Worm (Caenorhabditis elegans) whole organism, L1 larva: ENCODE measurements around the gene clec-38.

Source experiments
- C34B4.2 ChIP-seq: sonication (generic microtip); optimal IDR thresholded peaks from 2 replicates; lab custom pipeline; 2017; ENCODE audit warnings: mild to moderate bottlenecking, missing genetic modification characterization, missing compliant biosample characterization
- F16B12.6 ChIP-seq: fragments of 150-350 bp; optimal IDR thresholded peaks from 2 replicates; lab custom pipeline; 2014; ENCODE audit warnings: missing biosample characterization, missing genetic modification characterization
- alr-1 ChIP-seq: fragments of 200-800 bp; sonication (Bioruptor generic); optimal IDR thresholded peaks from 2 replicates; lab custom pipeline; 2018; ENCODE audit warnings: borderline replicate concordance, mild to moderate bottlenecking, missing genetic modification characterization, missing compliant biosample characterization
- aly-2 ChIP-seq: fragments of 150-350 bp; optimal IDR thresholded peaks from 2 replicates; lab custom pipeline; 2014; ENCODE audit warnings: missing biosample characterization, missing genetic modification characterization
- blmp-1 ChIP-seq: fragments of 150-350 bp; optimal IDR thresholded peaks from 2 replicates; lab custom pipeline; 2014; ENCODE audit warnings: missing biosample characterization, missing genetic modification characterization
- ceh-63 ChIP-seq: fragments of 200-800 bp; sonication (Bioruptor generic); optimal IDR thresholded peaks from 2 replicates; lab custom pipeline; 2018; ENCODE audit warnings: mild to moderate bottlenecking, missing genetic modification characterization, missing compliant biosample characterization
- ceh-8 ChIP-seq: fragments of 200-800 bp; sonication (Bioruptor generic); optimal IDR thresholded peaks from 2 replicates; lab custom pipeline; 2018; ENCODE audit warnings: mild to moderate bottlenecking, missing genetic modification characterization, moderate library complexity, missing compliant biosample characterization
- ces-1 ChIP-seq: fragments of 150-350 bp; optimal IDR thresholded peaks from 2 replicates; lab custom pipeline; 2014; ENCODE audit warnings: missing biosample characterization, missing genetic modification reagents, missing genetic modification characterization
- efl-1 ChIP-seq, 4 experiments: fragments of 150-350 bp; optimal IDR thresholded peaks in 3 of 4; peaks in 1 of 4; 1 replicate in 1 of 4; 2 replicates in 3 of 4; lab custom pipeline; 2014; ENCODE audit warnings: missing biosample characterization in 2 of 4, missing genetic modification characterization in 2 of 4, missing genetic modification reagents in 2 of 4
- elt-3 ChIP-seq, 6 experiments: fragments of 150-350 bp in 1 of 6; sonication (generic microtip); optimal IDR thresholded peaks; 2 replicates each; lab custom pipeline; 2017 to 2018; ENCODE audit warnings: missing biosample characterization in 6 of 6, missing genetic modification characterization in 6 of 6, inconsistent platforms in 1 of 6
- fkh-10 ChIP-seq: sonication (generic microtip); optimal IDR thresholded peaks from 2 replicates; lab custom pipeline; 2017; ENCODE audit warnings: missing biosample characterization, missing genetic modification reagents, missing genetic modification characterization
- fkh-8 ChIP-seq: sonication (generic microtip); optimal IDR thresholded peaks from 2 replicates; lab custom pipeline; 2016; ENCODE audit warnings: mild to moderate bottlenecking, missing genetic modification characterization, missing compliant biosample characterization
- fos-1 ChIP-seq: fragments of 150-350 bp; optimal IDR thresholded peaks from 2 replicates; lab custom pipeline; 2014; ENCODE audit warnings: missing biosample characterization, missing genetic modification characterization
- hpl-2 ChIP-seq: fragments of 150-350 bp; optimal IDR thresholded peaks from 2 replicates; lab custom pipeline; 2014; ENCODE audit warnings: missing biosample characterization, missing genetic modification reagents, missing genetic modification characterization
- jun-1 ChIP-seq: fragments of 150-350 bp; optimal IDR thresholded peaks from 2 replicates; lab custom pipeline; 2014; ENCODE audit warnings: missing biosample characterization, missing genetic modification reagents, missing genetic modification characterization
- lin-15B ChIP-seq: fragments of 150-350 bp; sonication (generic microtip); optimal IDR thresholded peaks from 3 replicates; lab custom pipeline; 2014; ENCODE audit warnings: missing biosample characterization, missing genetic modification characterization
- lin-35 ChIP-seq, 2 experiments: fragments of 150-350 bp; optimal IDR thresholded peaks; 2 replicates each; lab custom pipeline; 2014; ENCODE audit warnings: missing biosample characterization in 2 of 2, missing genetic modification characterization in 2 of 2, missing genetic modification reagents in 2 of 2
- lin-39 ChIP-seq: fragments of 150-350 bp; optimal IDR thresholded peaks from 2 replicates; lab custom pipeline; 2014; ENCODE audit warnings: missing biosample characterization, missing genetic modification reagents, missing genetic modification characterization
- lsy-2 ChIP-seq, 2 experiments: fragments of 150-350 bp; optimal IDR thresholded peaks; 2 replicates each; lab custom pipeline; 2014; ENCODE audit warnings: missing biosample characterization in 2 of 2, missing genetic modification characterization in 2 of 2
- mef-2 ChIP-seq: fragments of 150-350 bp; optimal IDR thresholded peaks from 2 replicates; lab custom pipeline; 2014; ENCODE audit warnings: missing biosample characterization, missing genetic modification characterization
- nhr-20 ChIP-seq: sonication (generic microtip); optimal IDR thresholded peaks from 2 replicates; lab custom pipeline; 2016; ENCODE audit warnings: mild to moderate bottlenecking, missing genetic modification characterization, missing compliant biosample characterization
- nhr-237 ChIP-seq: fragments of 150-350 bp; optimal IDR thresholded peaks from 2 replicates; lab custom pipeline; 2014; ENCODE audit warnings: missing biosample characterization, missing genetic modification characterization
- nhr-71 ChIP-seq: sonication (generic microtip); optimal IDR thresholded peaks from 2 replicates; lab custom pipeline; 2016; ENCODE audit warnings: mild to moderate bottlenecking, missing genetic modification characterization, moderate library complexity, missing compliant biosample characterization
- nhr-76 ChIP-seq: sonication (generic microtip); optimal IDR thresholded peaks from 2 replicates; lab custom pipeline; 2017; ENCODE audit warnings: missing biosample characterization, missing genetic modification characterization
- nhr-85 ChIP-seq: sonication (generic microtip); peaks from one replicate; lab custom pipeline; 2016; ENCODE audit warnings: missing genetic modification characterization, inconsistent platforms, missing compliant biosample characterization
- nhr-90 ChIP-seq: sonication (generic microtip); optimal IDR thresholded peaks from 2 replicates; lab custom pipeline; 2016; ENCODE audit warnings: mild to moderate bottlenecking, missing genetic modification characterization, missing compliant biosample characterization; ENCODE audit not compliant: poor library complexity
- sptf-1 ChIP-seq: fragments of 150-350 bp; optimal IDR thresholded peaks from 2 replicates; lab custom pipeline; 2014; ENCODE audit warnings: missing biosample characterization, missing genetic modification characterization
- sup-37 ChIP-seq: fragments of 200-800 bp; sonication (Bioruptor generic); optimal IDR thresholded peaks from 2 replicates; lab custom pipeline; 2018; ENCODE audit warnings: mild to moderate bottlenecking, missing genetic modification characterization, missing compliant biosample characterization
- tlp-1 ChIP-seq: fragments of 150-350 bp; optimal IDR thresholded peaks from 2 replicates; lab custom pipeline; 2014; ENCODE audit warnings: missing biosample characterization, missing genetic modification characterization
- unc-62 ChIP-seq: fragments of 150-350 bp; optimal IDR thresholded peaks from 2 replicates; lab custom pipeline; 2014; ENCODE audit warnings: missing biosample characterization, missing genetic modification reagents, missing genetic modification characterization
- unc-86 ChIP-seq: sonication (generic microtip); optimal IDR thresholded peaks from 2 replicates; lab custom pipeline; 2016; ENCODE audit warnings: missing genetic modification characterization, missing compliant biosample characterization
- vab-15 ChIP-seq: sonication (generic microtip); optimal IDR thresholded peaks from 2 replicates; lab custom pipeline; 2017; ENCODE audit warnings: missing genotype, mild to moderate bottlenecking, missing genetic modification characterization, missing compliant biosample characterization
- ztf-11 ChIP-seq, 2 experiments: sonication (generic microtip); optimal IDR thresholded peaks; 2 replicates each; lab custom pipeline; 2016 to 2017; ENCODE audit warnings: missing genetic modification characterization in 2 of 2, missing biosample characterization in 1 of 2, missing compliant biosample characterization in 1 of 2
- ztf-4 ChIP-seq: fragments of 150-350 bp; optimal IDR thresholded peaks from 2 replicates; lab custom pipeline; 2014; ENCODE audit warnings: missing biosample characterization, missing genetic modification characterization

clec-38 gene

ce11 chrV:16716574-16716973 lies 18.8 kb downstream of the clec-38 start, which contains the start of gene srh-137:
Gene srh-137 (minus strand): TSS chrV:16716674.
- TF ChIP-seq vab-15 (no peak), unc-86 (no peak), hpl-2 (GFP tag; lab: Kevin White, UChicago) (no peak), nhr-76 (tag; lab: Kevin White, UChicago) (no peak), C34B4.2 (tag; lab: Kevin White, UChicago) (no peak), tlp-1 (tag; lab: Kevin White, UChicago) (no peak), ceh-8 (no peak), nhr-237 (tag; lab: Kevin White, UChicago) (no peak), sptf-1 (tag; lab: Kevin White, UChicago) (no peak), ztf-11 (tag; optimal IDR thresholded peaks at IDR 0.05; lab: Kevin White, UChicago) (no peak)
- TF ChIP-seq, all 84 proteins: peak for 0

ce11 chrV:16713797-16714196 lies 21.6 kb downstream of the clec-38 start:
- no peak for TF ChIP-seq nhr-76 (tag; lab: Kevin White, UChicago)
- no peak for TF ChIP-seq elt-3 (tag; optimal IDR thresholded peaks at IDR 0.05; lab: Kevin White, UChicago)
- no peak for TF ChIP-seq lin-35 (GFP tag; optimal IDR thresholded peaks at IDR 0.05; lab: Kevin White, UChicago)
- no peak for TF ChIP-seq ceh-63 (GFP tag; lab: Kevin White, UChicago)
- TF ChIP-seq alr-1, result no peak
- no peak for TF ChIP-seq ztf-11 (tag; optimal IDR thresholded peaks at IDR 0.05; lab: Kevin White, UChicago)
- TF ChIP-seq aly-2 (tag; lab: Kevin White, UChicago), result no peak
- no peak for TF ChIP-seq lin-15B (tag; lab: Kevin White, UChicago)
- TF ChIP-seq lsy-2 (tag; optimal IDR thresholded peaks at IDR 0.05; lab: Kevin White, UChicago), result no peak
- no peak for TF ChIP-seq lin-39 (tag; lab: Kevin White, UChicago)
- no peak for TF ChIP-seq unc-62 (GFP tag; lab: Kevin White, UChicago)
- no peak for TF ChIP-seq mef-2
- TF ChIP-seq ces-1, result no peak
- no peak for TF ChIP-seq F16B12.6 (tag; lab: Kevin White, UChicago)
- TF ChIP-seq vab-15, result no peak

- no peak for TF ChIP-seq C34B4.2 (tag; lab: Kevin White, UChicago)
- TF ChIP-seq blmp-1 (tag; lab: Kevin White, UChicago), result no peak
- no peak for TF ChIP-seq ztf-11 (tag; optimal IDR thresholded peaks at IDR 0.05; lab: Kevin White, UChicago)
- TF ChIP-seq fos-1 (tag; lab: Kevin White, UChicago), result no peak
- no peak for TF ChIP-seq jun-1 (tag; lab: Kevin White, UChicago)
- TF ChIP-seq ztf-4 (tag; lab: Kevin White, UChicago), result no peak
- no peak for TF ChIP-seq vab-15
- no peak for TF ChIP-seq elt-3 (tag; optimal IDR thresholded peaks at IDR 0.05; lab: Kevin White, UChicago)
- no peak for TF ChIP-seq lsy-2 (tag; optimal IDR thresholded peaks at IDR 0.05; lab: Kevin White, UChicago)
- no peak for TF ChIP-seq ces-1
- TF ChIP-seq nhr-90 (tag; lab: Kevin White, UChicago), result no peak
- TF ChIP-seq nhr-20 (tag; lab: Kevin White, UChicago), result no peak
- TF ChIP-seq lin-15B (tag; lab: Kevin White, UChicago), result no peak
Observed at ce11 chrV:16706549-16706948, 28.9 kb downstream of the clec-38 start, which contains the start of gene clec-9. Gene clec-9 (minus strand): TSS chrV:16706649.

ce11 chrV:16699752-16700259 lies 35.6 kb downstream of the clec-38 start, which contains the start of gene Y70C5C.1:
Gene Y70C5C.1 (plus strand): TSS chrV:16700209.
- TF ChIP-seq nhr-71 (tag; lab: Kevin White, UChicago) (no peak), ceh-63 (GFP tag; lab: Kevin White, UChicago) (no peak), nhr-85 (tag; lab: Kevin White, UChicago) (no peak), efl-1 (optimal IDR thresholded peaks at IDR 0.05; lab: Kevin White, UChicago) (no peak), efl-1 (GFP tag; optimal IDR thresholded peaks at IDR 0.05 in 1 of 2; lab: Kevin White, UChicago) (peak in 1 of 2 experiments; percentile 85), F16B12.6 (tag; lab: Kevin White, UChicago) (no peak), sup-37 (GFP tag; lab: Kevin White, UChicago) (no peak), fkh-10 (GFP tag; lab: Kevin White, UChicago) (no peak), fkh-8 (tag; lab: Kevin White, UChicago) (no peak)
- TF ChIP-seq, all 84 proteins: peak for 1
